Worm (Caenorhabditis elegans) whole organism, L3 larva: ENCODE data around the gene nhr-52.

Experiments
- ceh-9 ChIP-seq: sonication (generic microtip); optimal IDR thresholded peaks from 2 replicates; lab custom pipeline; 2018; ENCODE audit warnings: missing biosample characterization, missing genetic modification characterization
- egl-27 ChIP-seq: sonication (generic microtip); optimal IDR thresholded peaks from 4 replicates; lab custom pipeline; 2017; ENCODE audit warnings: missing biosample characterization, missing genetic modification reagents, missing genetic modification characterization
- fkh-2 ChIP-seq: fragments of 150-350 bp; optimal IDR thresholded peaks from 2 replicates; lab custom pipeline; 2014; ENCODE audit warnings: missing biosample characterization, missing genetic modification reagents, missing genetic modification characterization
- lin-15B ChIP-seq: fragments of 150-350 bp; optimal IDR thresholded peaks from 2 replicates; lab custom pipeline; 2014; ENCODE audit warnings: missing biosample characterization, missing genetic modification characterization
- nfya-1 ChIP-seq: sonication (generic microtip); optimal IDR thresholded peaks from 2 replicates; lab custom pipeline; 2017; ENCODE audit warnings: missing genetic modification characterization, mild to moderate bottlenecking, missing compliant biosample characterization, antibody characterized with exemption, moderate library complexity; ENCODE audit not compliant: insufficient read depth
- nhr-11 ChIP-seq: fragments of 150-350 bp; optimal IDR thresholded peaks from 2 replicates; lab custom pipeline; 2014; ENCODE audit warnings: missing biosample characterization, missing genetic modification characterization
- nhr-43 ChIP-seq: sonication (generic microtip); optimal IDR thresholded peaks from 2 replicates; lab custom pipeline; 2016; ENCODE audit warnings: mild to moderate bottlenecking, missing genetic modification characterization, missing compliant biosample characterization; ENCODE audit not compliant: poor library complexity, severe bottlenecking
- nhr-76 ChIP-seq: fragments of 150-350 bp; sonication (generic microtip); optimal IDR thresholded peaks from 5 replicates; lab custom pipeline; 2014; ENCODE audit warnings: missing biosample characterization, missing genetic modification characterization
- nhr-77 ChIP-seq: fragments of 150-350 bp; optimal IDR thresholded peaks from 2 replicates; lab custom pipeline; 2014; ENCODE audit warnings: missing biosample characterization, missing genetic modification characterization
- pqm-1 ChIP-seq: fragments of 150-350 bp; optimal IDR thresholded peaks from 2 replicates; lab custom pipeline; 2017; ENCODE audit warnings: missing biosample characterization, missing genetic modification characterization, inconsistent platforms
- snpc-4 ChIP-seq: fragments of 150-350 bp; optimal IDR thresholded peaks from 2 replicates; lab custom pipeline; 2014; ENCODE audit warnings: missing biosample characterization, missing genetic modification characterization
- unc-39 ChIP-seq: sonication (generic microtip); optimal IDR thresholded peaks from 4 replicates; lab custom pipeline; 2017; ENCODE audit warnings: missing biosample characterization, missing genetic modification characterization

DNA sequence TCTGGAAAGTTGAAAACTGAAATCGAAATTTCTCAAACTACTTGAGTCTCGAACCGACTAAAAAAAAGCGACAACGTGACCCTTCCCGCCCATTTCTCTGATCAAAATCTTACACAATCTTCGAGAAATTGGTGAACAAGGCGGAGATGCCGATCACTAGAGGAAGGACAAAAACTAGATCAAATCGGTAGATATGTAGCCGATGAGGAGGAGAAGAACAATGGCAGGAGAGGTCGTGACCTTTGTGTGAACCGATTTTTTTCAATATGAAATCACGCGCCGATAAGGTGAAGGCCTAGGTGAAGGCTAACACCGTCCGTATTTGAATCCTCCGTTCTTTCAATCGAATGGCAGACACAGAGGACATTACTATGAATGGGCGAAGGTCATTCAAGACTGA, 16.3 kb upstream of the nhr-52 start:
- TF ChIP-seq lin-15B (tag; lab: Kevin White, UChicago) (no peak), nhr-77 (no peak), nhr-43 (tag; lab: Kevin White, UChicago) (no peak), egl-27 (no peak), nhr-11 (tag; lab: Kevin White, UChicago) (no peak), snpc-4 (tag; lab: Kevin White, UChicago) (no peak), nfya-1 (tag; lab: Kevin White, UChicago) (no peak), pqm-1 (tag; lab: Kevin White, UChicago) (no peak), ceh-9 (tag; lab: Kevin White, UChicago) (no peak), unc-39 (tag; lab: Kevin White, UChicago) (no peak), fkh-2 (tag; lab: Kevin White, UChicago) (no peak), nhr-76 (no peak)
